Worm (Caenorhabditis elegans) whole organism, early embryonic: ENCODE data around the gene Y57G7A.3.

ENCODE experiments used
- B0310.2 ChIP-seq: sonication (generic microtip); optimal IDR thresholded peaks from 2 replicates; lab custom pipeline; 2016; ENCODE audit warnings: mild to moderate bottlenecking, missing genetic modification characterization, missing compliant biosample characterization
- F13C5.2 ChIP-seq: sonication (generic microtip); optimal IDR thresholded peaks from 2 replicates; lab custom pipeline; 2017; ENCODE audit warnings: mild to moderate bottlenecking, missing genetic modification characterization, inconsistent platforms, missing compliant biosample characterization
- aly-1 ChIP-seq: sonication (generic microtip); optimal IDR thresholded peaks from 2 replicates; lab custom pipeline; 2016; ENCODE audit warnings: missing genetic modification characterization, missing compliant biosample characterization
- ama-1 ChIP-seq: fragments of 150-350 bp; optimal IDR thresholded peaks from 2 replicates; lab custom pipeline; 2014
- ceh-13 ChIP-seq: fragments of 200-800 bp; sonication (Bioruptor generic); optimal IDR thresholded peaks from 2 replicates; lab custom pipeline; 2018; ENCODE audit warnings: mild to moderate bottlenecking, missing genetic modification characterization, missing compliant biosample characterization
- ceh-36 ChIP-seq: sonication (generic microtip); optimal IDR thresholded peaks from 2 replicates; lab custom pipeline; 2016; ENCODE audit warnings: missing genetic modification characterization, inconsistent platforms, missing compliant biosample characterization
- flt-1 ChIP-seq: fragments of 200-800 bp; sonication (Bioruptor generic); IDR thresholded peaks from 2 replicates; pipeline ENCODE4 v1.3.6; 2022; ENCODE audit warnings: missing genetic modification characterization, missing compliant biosample characterization
- hmbx-1 ChIP-seq: sonication (generic microtip); optimal IDR thresholded peaks from 2 replicates; lab custom pipeline; 2016; ENCODE audit warnings: mild to moderate bottlenecking, missing genetic modification characterization, missing compliant biosample characterization
- hnd-1 ChIP-seq: sonication (generic microtip); optimal IDR thresholded peaks from 2 replicates; lab custom pipeline; 2016; ENCODE audit warnings: missing genetic modification characterization, missing compliant biosample characterization
- sea-1 ChIP-seq: fragments of 200-800 bp; sonication (Bioruptor generic); conservative IDR thresholded peaks from 2 replicates; pipeline ENCODE4 v1.3.6; 2022; ENCODE audit warnings: missing genetic modification characterization, missing compliant biosample characterization
- tbx-11 ChIP-seq: fragments of 200-800 bp; sonication (Bioruptor generic); IDR thresholded peaks from 2 replicates; pipeline ENCODE4 v1.3.6; 2022; ENCODE audit warnings: missing genetic modification characterization, missing compliant biosample characterization
- tra-4 ChIP-seq: sonication (generic microtip); optimal IDR thresholded peaks from 2 replicates; lab custom pipeline; 2017; ENCODE audit warnings: missing genetic modification characterization, missing compliant biosample characterization

DNA sequence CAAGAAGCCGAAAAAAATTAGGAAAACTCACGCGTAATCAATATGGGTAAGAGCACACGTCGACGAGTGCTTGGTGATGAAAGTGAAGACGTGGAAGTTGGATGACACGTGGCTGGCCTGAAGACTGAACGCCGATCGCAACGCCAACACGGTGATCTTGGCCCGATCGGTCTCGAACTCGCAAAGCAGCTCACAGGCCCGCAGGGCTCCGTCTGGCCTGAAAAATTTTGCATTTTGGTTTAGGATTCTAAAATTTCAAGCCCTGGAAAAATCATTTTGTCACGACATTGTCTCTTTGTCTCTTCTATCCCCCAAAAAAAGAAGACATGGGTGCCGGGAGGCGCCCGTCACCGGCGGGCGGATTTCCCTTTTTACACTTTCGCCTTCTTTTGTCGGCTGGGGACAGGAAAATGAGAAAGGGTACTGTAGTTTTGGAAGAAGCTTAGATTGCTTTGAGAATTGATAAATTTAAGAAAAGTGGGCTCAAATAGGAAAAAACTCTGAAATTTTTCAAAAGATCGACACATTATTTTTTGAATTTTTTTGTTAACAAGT, 44.3 kb upstream of the Y57G7A.3 start:
- TF ChIP-seq aly-1 (tag; lab: Kevin White, UChicago) (no peak), hmbx-1 (tag; lab: Kevin White, UChicago) (no peak), ama-1 (lab: Kevin White, UChicago) (no peak), ceh-36 (no peak), ceh-13 (GFP tag; lab: Kevin White, UChicago) (no peak), B0310.2 (tag; lab: Kevin White, UChicago) (no peak), hnd-1 (tag; lab: Kevin White, UChicago) (no peak), F13C5.2 (tag; lab: Kevin White, UChicago) (no peak), flt-1 (no peak), tbx-11 (GFP tag; lab: Robert Waterston, UW) (no peak), sea-1 (GFP tag; lab: Robert Waterston, UW) (no peak), tra-4 (tag; lab: Kevin White, UChicago) (no peak)
